Worm (Caenorhabditis elegans) whole organism, L4 larva: ENCODE results near the gene glr-1.

Source experiments
- D1046.2 ChIP-seq: fragments of 200-800 bp; sonication (Bioruptor generic); IDR thresholded peaks from 2 replicates; pipeline ENCODE4 v1.3.6; 2022; ENCODE audit warnings: missing genetic modification characterization, missing compliant biosample characterization
- F26F4.8 ChIP-seq: fragments of 200-800 bp; sonication (Bioruptor generic); conservative IDR thresholded peaks from 2 replicates; pipeline ENCODE4 v1.3.6; 2022; ENCODE audit warnings: missing genetic modification characterization, missing compliant biosample characterization
- F37D6.2 ChIP-seq: sonication (generic microtip); optimal IDR thresholded peaks from 2 replicates; lab custom pipeline; 2016; ENCODE audit warnings: mild to moderate bottlenecking, missing genetic modification characterization, missing compliant biosample characterization
- F44E2.7 ChIP-seq: fragments of 200-800 bp; sonication (Bioruptor generic); IDR thresholded peaks from 2 replicates; pipeline ENCODE4 v2.1.2; 2022; ENCODE audit warnings: missing genetic modification characterization, missing compliant biosample characterization
- F49E8.2 ChIP-seq: sonication (generic microtip); optimal IDR thresholded peaks from 2 replicates; lab custom pipeline; 2016; ENCODE audit warnings: missing compliant biosample characterization, mild to moderate bottlenecking, missing genetic modification characterization, borderline replicate concordance
- T20F7.1 ChIP-seq: fragments of 200-800 bp; sonication (Bioruptor generic); optimal IDR thresholded peaks from 2 replicates; lab custom pipeline; 2018; ENCODE audit warnings: mild to moderate bottlenecking, missing genetic modification characterization, missing compliant biosample characterization
- Y48G9A.11 ChIP-seq: fragments of 200-800 bp; sonication (Bioruptor generic); IDR thresholded peaks from 2 replicates; pipeline ENCODE4 v1.3.6; 2022; ENCODE audit warnings: missing genetic modification reagents, missing genetic modification characterization, missing compliant biosample characterization
- Y75B8A.6 ChIP-seq: fragments of 200-800 bp; sonication (Bioruptor generic); IDR thresholded peaks from 2 replicates; pipeline ENCODE4 v1.3.6; 2022; ENCODE audit warnings: missing genetic modification reagents, missing genetic modification characterization, missing compliant biosample characterization
- ZK337.2 ChIP-seq: fragments of 200-800 bp; sonication (Bioruptor generic); IDR thresholded peaks from 2 replicates; pipeline ENCODE4 v1.3.6; 2022; ENCODE audit warnings: missing genetic modification reagents, missing genetic modification characterization, missing compliant biosample characterization
- attf-4 ChIP-seq: sonication (generic microtip); optimal IDR thresholded peaks from 3 replicates; lab custom pipeline; 2017; ENCODE audit warnings: missing biosample characterization, missing genetic modification characterization
- cey-2 ChIP-seq: sonication (generic microtip); optimal IDR thresholded peaks from 3 replicates; lab custom pipeline; 2017; ENCODE audit warnings: missing genetic modification characterization, mild to moderate bottlenecking, missing compliant biosample characterization, antibody characterized with exemption, borderline replicate concordance; ENCODE audit not compliant: insufficient read depth
- ctbp-1 ChIP-seq: fragments of 200-800 bp; sonication (Bioruptor generic); IDR thresholded peaks from 2 replicates; pipeline ENCODE4 v1.3.6; 2022; ENCODE audit warnings: missing genetic modification reagents, missing genetic modification characterization, missing compliant biosample characterization
- daf-19 ChIP-seq: fragments of 200-800 bp; sonication (Bioruptor generic); conservative IDR thresholded peaks from 2 replicates; pipeline ENCODE4 v1.3.6; 2022; ENCODE audit warnings: missing genetic modification characterization, missing compliant biosample characterization
- daf-8 ChIP-seq: fragments of 200-800 bp; sonication (Bioruptor generic); IDR thresholded peaks from 2 replicates; pipeline ENCODE4 v1.3.6; 2022; ENCODE audit warnings: missing genetic modification characterization, missing compliant biosample characterization
- dmd-6 ChIP-seq: fragments of 200-800 bp; sonication (Bioruptor generic); IDR thresholded peaks from 2 replicates; pipeline ENCODE4 v1.3.6; 2022; ENCODE audit warnings: missing genetic modification reagents, missing genetic modification characterization, missing compliant biosample characterization
- dmd-8 ChIP-seq: fragments of 200-800 bp; sonication (Bioruptor generic); IDR thresholded peaks from 2 replicates; pipeline ENCODE4 v1.3.6; 2022; ENCODE audit warnings: missing genetic modification characterization, missing compliant biosample characterization
- dpl-1 ChIP-seq: fragments of 150-350 bp; optimal IDR thresholded peaks from 2 replicates; lab custom pipeline; 2014; ENCODE audit warnings: missing biosample characterization, missing genetic modification reagents, missing genetic modification characterization
- duxl-1 ChIP-seq: sonication (generic microtip); optimal IDR thresholded peaks from 2 replicates; lab custom pipeline; 2016; ENCODE audit warnings: mild to moderate bottlenecking, missing genetic modification characterization, moderate library complexity, missing compliant biosample characterization; ENCODE audit not compliant: poor library complexity
- egl-27 ChIP-seq: sonication (generic microtip); optimal IDR thresholded peaks from 3 replicates; lab custom pipeline; 2017; ENCODE audit warnings: missing biosample characterization, missing genetic modification reagents, missing genetic modification characterization
- egl-43 ChIP-seq: fragments of 200-800 bp; sonication (Bioruptor generic); IDR thresholded peaks from 2 replicates; pipeline ENCODE4 v1.3.6; 2022; ENCODE audit warnings: missing genetic modification reagents, missing genetic modification characterization, missing compliant biosample characterization
- jun-1 ChIP-seq: fragments of 150-350 bp; optimal IDR thresholded peaks from 2 replicates; lab custom pipeline; 2014; ENCODE audit warnings: missing biosample characterization, missing genetic modification reagents, missing genetic modification characterization
- lin-13 ChIP-seq: fragments of 150-350 bp; optimal IDR thresholded peaks from 2 replicates; lab custom pipeline; 2014; ENCODE audit warnings: missing biosample characterization, missing genetic modification reagents, missing genetic modification characterization
- lin-15B ChIP-seq: fragments of 150-350 bp; sonication (generic microtip); optimal IDR thresholded peaks from 3 replicates; lab custom pipeline; 2014; ENCODE audit warnings: missing biosample characterization, missing genetic modification characterization
- lin-39 ChIP-seq: fragments of 150-350 bp; optimal IDR thresholded peaks from 2 replicates; lab custom pipeline; 2014; ENCODE audit warnings: missing biosample characterization, missing genetic modification reagents, missing genetic modification characterization
- madf-5 ChIP-seq, 2 experiments: fragments of 200-800 bp; sonication (Bioruptor generic); IDR thresholded peaks; 2 replicates each; pipeline ENCODE4 v1.3.6; 2022; ENCODE audit warnings: missing compliant biosample characterization in 2 of 2, missing genetic modification characterization in 2 of 2
- mdt-29 ChIP-seq: fragments of 200-800 bp; sonication (Bioruptor generic); IDR thresholded peaks from 2 replicates; pipeline ENCODE4 v1.3.6; 2022; ENCODE audit warnings: missing genetic modification reagents, missing genetic modification characterization, missing compliant biosample characterization
- mep-1 ChIP-seq: fragments of 150-350 bp; sonication (generic microtip); optimal IDR thresholded peaks from 3 replicates; lab custom pipeline; 2014; ENCODE audit warnings: missing biosample characterization, missing genetic modification characterization
- mxl-2 ChIP-seq: fragments of 200-800 bp; sonication (Bioruptor generic); conservative IDR thresholded peaks from 2 replicates; pipeline ENCODE4 v1.3.6; 2022; ENCODE audit warnings: missing genetic modification reagents, missing genetic modification characterization, missing compliant biosample characterization
- nhr-102 ChIP-seq: sonication (generic microtip); optimal IDR thresholded peaks from 2 replicates; lab custom pipeline; 2016; ENCODE audit warnings: mild to moderate bottlenecking, missing genetic modification characterization, moderate library complexity, missing compliant biosample characterization
- nhr-11 ChIP-seq: fragments of 150-350 bp; optimal IDR thresholded peaks from 2 replicates; lab custom pipeline; 2014; ENCODE audit warnings: missing biosample characterization, missing genetic modification characterization
- nhr-237 ChIP-seq: sonication (generic microtip); optimal IDR thresholded peaks from 2 replicates; lab custom pipeline; 2017; ENCODE audit warnings: missing biosample characterization, missing genetic modification characterization
- set-16 ChIP-seq: fragments of 200-800 bp; sonication (Bioruptor generic); IDR thresholded peaks from 2 replicates; pipeline ENCODE4 v1.3.6; 2022; ENCODE audit warnings: missing genetic modification reagents, missing genetic modification characterization, missing compliant biosample characterization
- skn-1 ChIP-seq: fragments of 150-350 bp; optimal IDR thresholded peaks from 2 replicates; lab custom pipeline; 2014; ENCODE audit warnings: missing biosample characterization, missing genetic modification characterization
- snpc-4 ChIP-seq: fragments of 150-350 bp; optimal IDR thresholded peaks from 2 replicates; lab custom pipeline; 2014; ENCODE audit warnings: missing biosample characterization, missing genetic modification characterization
- spr-1 ChIP-seq: sonication (generic microtip); optimal IDR thresholded peaks from 2 replicates; lab custom pipeline; 2016; ENCODE audit warnings: mild to moderate bottlenecking, missing genetic modification characterization, missing compliant biosample characterization
- tag-97 ChIP-seq: fragments of 200-800 bp; sonication (Bioruptor generic); IDR thresholded peaks from 2 replicates; pipeline ENCODE4 v1.3.6; 2022; ENCODE audit warnings: missing genetic modification characterization, missing compliant biosample characterization
- unc-130 ChIP-seq: sonication (generic microtip); optimal IDR thresholded peaks from 2 replicates; lab custom pipeline; 2016; ENCODE audit warnings: missing genetic modification reagents, missing genetic modification characterization, missing compliant biosample characterization
- vab-7 ChIP-seq: fragments of 200-800 bp; sonication (Bioruptor generic); IDR thresholded peaks from 2 replicates; pipeline ENCODE4 v1.3.6; 2022; ENCODE audit warnings: missing genetic modification reagents, missing genetic modification characterization, missing compliant biosample characterization
- zfp-2 ChIP-seq: sonication (generic microtip); optimal IDR thresholded peaks from 2 replicates; lab custom pipeline; 2016; ENCODE audit warnings: mild to moderate bottlenecking, missing genetic modification characterization, missing compliant biosample characterization
- zfp-3 ChIP-seq: fragments of 200-800 bp; sonication (Bioruptor generic); conservative IDR thresholded peaks from 2 replicates; pipeline ENCODE4 v1.3.6; 2022; ENCODE audit warnings: missing genetic modification reagents, missing genetic modification characterization, missing compliant biosample characterization
- ztf-11 ChIP-seq: fragments of 150-350 bp; optimal IDR thresholded peaks from 2 replicates; lab custom pipeline; 2014; ENCODE audit warnings: missing biosample characterization, missing genetic modification characterization
- ztf-7 ChIP-seq: fragments of 150-350 bp; optimal IDR thresholded peaks from 2 replicates; lab custom pipeline; 2014; ENCODE audit warnings: missing biosample characterization, missing genetic modification characterization

Gene glr-1

ce11 chrIII:8621982-8622381, 33.5 kb upstream of the glr-1 start:
- TF ChIP-seq daf-8 (GFP tag; lab: Robert Waterston, UW), result no peak
- no peak for TF ChIP-seq snpc-4 (tag; lab: Kevin White, UChicago)
- no peak for TF ChIP-seq F44E2.7 (GFP tag; lab: Robert Waterston, UW)
- TF ChIP-seq daf-19 (GFP tag; lab: Robert Waterston, UW), result no peak
- TF ChIP-seq tag-97 (GFP tag; lab: Robert Waterston, UW), result no peak
- TF ChIP-seq nhr-11, result no peak
- TF ChIP-seq cey-2 (tag; lab: Kevin White, UChicago), result no peak
- no peak for TF ChIP-seq ZK337.2
- TF ChIP-seq, all 104 proteins: peak for 0

- no peak for TF ChIP-seq spr-1 (tag; lab: Kevin White, UChicago)
- TF ChIP-seq dmd-6 (GFP tag; lab: Robert Waterston, UW), result no peak
- no peak for TF ChIP-seq T20F7.1
- no peak for TF ChIP-seq vab-7 (GFP tag; lab: Robert Waterston, UW)
- TF ChIP-seq nhr-11, result no peak
- TF ChIP-seq ztf-11, result no peak
- no peak for TF ChIP-seq ztf-7 (tag; lab: Kevin White, UChicago)
- TF ChIP-seq ctbp-1, result no peak
- no peak for TF ChIP-seq F26F4.8 (GFP tag; lab: Robert Waterston, UW)
- TF ChIP-seq cey-2 (tag; lab: Kevin White, UChicago), result no peak
- no peak for TF ChIP-seq mep-1 (tag; lab: Kevin White, UChicago)
- TF ChIP-seq Y75B8A.6 (GFP tag; lab: Robert Waterston, UW), result no peak
- TF ChIP-seq daf-8 (GFP tag; lab: Robert Waterston, UW), result no peak
- no peak for TF ChIP-seq attf-4 (tag; lab: Kevin White, UChicago)
- TF ChIP-seq zfp-3, result no peak
- TF ChIP-seq nhr-237 (tag; lab: Kevin White, UChicago), result no peak
- no peak for TF ChIP-seq D1046.2 (GFP tag; lab: Robert Waterston, UW)
Observed at ce11 chrIII:8621002-8621401, 32.6 kb upstream of the glr-1 start.

- TF ChIP-seq F26F4.8 (GFP tag; lab: Robert Waterston, UW) (no peak), lin-13 (GFP tag; lab: Kevin White, UChicago) (no peak), F49E8.2 (tag; lab: Kevin White, UChicago) (no peak), set-16 (GFP tag; lab: Robert Waterston, UW) (no peak), nhr-102 (no peak), madf-5 (GFP tag; IDR thresholded peaks at IDR 0.05; lab: Robert Waterston, UW) (no peak), duxl-1 (tag; lab: Kevin White, UChicago) (no peak), mdt-29 (GFP tag; lab: Robert Waterston, UW) (no peak), ztf-11 (no peak), unc-130 (no peak), daf-8 (GFP tag; lab: Robert Waterston, UW) (no peak), zfp-2 (no peak), jun-1 (no peak), dmd-8 (GFP tag; lab: Robert Waterston, UW) (no peak), egl-27 (tag; lab: Kevin White, UChicago) (no peak), lin-15B (tag; lab: Kevin White, UChicago) (no peak)
Observed at ce11 chrIII:8620259-8620658, 31.8 kb upstream of the glr-1 start.

- TF ChIP-seq F37D6.2 (tag; lab: Kevin White, UChicago), result no peak
- no peak for TF ChIP-seq lin-39 (tag; lab: Kevin White, UChicago)
- no peak for TF ChIP-seq egl-43
- TF ChIP-seq Y48G9A.11 (GFP tag; lab: Robert Waterston, UW), result no peak
- no peak for TF ChIP-seq dpl-1
- no peak for TF ChIP-seq dmd-6 (GFP tag; lab: Robert Waterston, UW)
- TF ChIP-seq F44E2.7 (GFP tag; lab: Robert Waterston, UW), result no peak
- no peak for TF ChIP-seq lin-15B (tag; lab: Kevin White, UChicago)
- TF ChIP-seq mxl-2 (GFP tag; lab: Robert Waterston, UW), result no peak
- TF ChIP-seq mdt-29 (GFP tag; lab: Robert Waterston, UW), result no peak
- no peak for TF ChIP-seq daf-8 (GFP tag; lab: Robert Waterston, UW)
- no peak for TF ChIP-seq skn-1
- no peak for TF ChIP-seq duxl-1 (tag; lab: Kevin White, UChicago)
Observed at ce11 chrIII:8618412-8618960, 30.0 kb upstream of the glr-1 start, which contains the start of gene C13G5.2. C13G5.2 (minus strand) TSS chrIII:8618462.
